Worm (Caenorhabditis elegans) whole organism, late embryonic: ENCODE results near the gene T02D1.4.

Source experiments
- C38D4.7 ChIP-seq: fragments of 200-800 bp; sonication (Bioruptor generic); optimal IDR thresholded peaks from 2 replicates; lab custom pipeline; 2018; ENCODE audit warnings: mild to moderate bottlenecking, missing genetic modification characterization, moderate library complexity, missing compliant biosample characterization
- K02D7.2 ChIP-seq: sonication (generic microtip); optimal IDR thresholded peaks from 2 replicates; lab custom pipeline; 2017; ENCODE audit warnings: mild to moderate bottlenecking, missing genetic modification characterization, missing compliant biosample characterization
- ceh-9 ChIP-seq: sonication (generic microtip); optimal IDR thresholded peaks from 2 replicates; lab custom pipeline; 2016; ENCODE audit warnings: mild to moderate bottlenecking, missing genetic modification characterization, inconsistent platforms, missing compliant biosample characterization
- nfya-1 ChIP-seq: sonication (generic microtip); optimal IDR thresholded peaks from 2 replicates; lab custom pipeline; 2017; ENCODE audit warnings: missing genetic modification characterization, mild to moderate bottlenecking, missing compliant biosample characterization, antibody characterized with exemption, moderate library complexity
- nhr-11 ChIP-seq: fragments of 150-350 bp; optimal IDR thresholded peaks from 2 replicates; lab custom pipeline; 2014; ENCODE audit warnings: missing biosample characterization, missing genetic modification characterization
- pag-3 ChIP-seq: sonication (generic microtip); optimal IDR thresholded peaks from 2 replicates; lab custom pipeline; 2016; ENCODE audit warnings: missing compliant biosample characterization, missing genetic modification characterization, borderline replicate concordance

DNA sequence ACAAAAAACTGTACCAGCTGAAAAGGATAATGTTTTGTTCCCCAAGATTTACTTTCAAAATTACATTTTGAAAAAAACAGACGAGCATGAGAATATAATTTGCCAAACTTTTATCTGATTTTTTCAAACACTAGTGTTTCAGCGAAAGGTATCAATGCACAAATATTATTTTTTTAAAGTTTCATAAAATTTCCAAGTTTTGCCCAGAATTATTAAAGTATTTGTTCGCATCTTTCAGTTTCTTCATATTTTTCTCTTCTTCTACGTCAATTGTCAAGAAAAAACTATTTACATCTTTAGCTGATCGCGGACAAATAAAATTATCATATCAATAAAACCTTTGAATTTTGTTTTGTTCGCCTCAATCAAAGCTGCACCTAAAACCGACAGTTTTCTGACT is 37.5 kb downstream of the T02D1.4 start, which contains the start of gene C06A12.8:
- TF ChIP-seq C38D4.7 (GFP tag; lab: Kevin White, UChicago) (no peak), pag-3 (tag; lab: Kevin White, UChicago) (no peak), nfya-1 (no peak), K02D7.2 (tag; lab: Kevin White, UChicago) (no peak), ceh-9 (no peak), nhr-11 (tag; lab: Kevin White, UChicago) (no peak)
